Worm (Caenorhabditis elegans): Measurements from ENCODE around the gene T10C6.6.

DNA sequence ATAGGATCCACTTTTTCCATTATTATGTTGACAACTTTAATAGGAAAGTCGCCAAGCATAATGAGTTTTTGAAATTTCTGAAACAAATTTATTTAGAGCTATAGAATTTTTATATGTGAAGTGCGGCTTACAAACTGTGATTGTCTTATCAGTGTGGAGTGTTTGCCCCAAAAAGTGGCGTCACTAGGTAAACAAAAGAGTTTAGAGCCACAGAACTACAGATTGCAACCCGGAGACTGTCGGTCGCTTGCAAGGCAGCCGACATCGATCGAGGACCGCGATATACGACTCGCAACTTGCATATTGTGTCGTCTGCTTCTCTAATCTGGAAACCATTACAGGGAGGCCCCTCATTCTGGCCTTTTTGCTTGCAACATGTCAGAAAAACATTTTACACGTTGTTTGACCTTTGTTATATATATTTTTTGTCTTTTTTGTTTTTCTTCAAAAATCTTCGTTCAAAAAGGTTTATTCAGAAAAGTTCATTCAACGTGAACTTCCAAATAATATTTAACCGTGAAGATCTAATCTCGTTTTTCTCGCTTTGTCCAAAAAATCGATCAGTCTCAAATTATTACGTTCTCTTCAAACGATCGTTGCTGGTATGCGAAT lies 41.3 kb upstream of the T10C6.6 start, which contains the start of the genes fbxa-99 and F36G9.13:
- TF ChIP-seq ama-1 (optimal IDR thresholded peaks at IDR 0.05) (no peak), gmeb-1 (tag; optimal IDR thresholded peaks at IDR 0.05) (no peak), elt-3 (tag; optimal IDR thresholded peaks at IDR 0.05) (no peak), egl-27 (tag; optimal IDR thresholded peaks at IDR 0.05) (no peak), R02D3.7 (tag; optimal IDR thresholded peaks at IDR 0.05) (no peak), nhr-77 (tag; optimal IDR thresholded peaks at IDR 0.05) (no peak)
